Worm (Caenorhabditis elegans): Measurements from ENCODE around the gene M03F8.7.

The M03F8.7 gene

DNA sequence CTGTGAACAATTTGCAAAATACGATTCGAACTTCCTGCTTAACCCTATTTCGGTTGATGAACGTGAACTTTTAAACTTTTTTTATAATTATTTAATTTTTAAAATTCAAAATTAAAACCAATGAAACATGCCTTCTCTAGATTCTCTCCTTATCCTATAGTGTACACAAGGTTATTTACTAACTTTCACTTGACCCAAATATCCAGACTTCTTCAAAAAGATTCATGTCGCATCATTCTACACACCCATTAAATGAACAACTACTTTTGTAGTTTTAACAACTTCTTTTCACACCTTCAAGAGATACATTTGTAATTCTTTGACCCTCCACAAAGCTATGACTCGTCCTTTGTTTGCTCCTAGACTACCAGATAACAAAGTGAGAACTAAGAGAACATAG, 46.0 kb downstream of the M03F8.7 start:
- TF ChIP-seq aha-1 (tag) (peak; percentile 34), ceh-32 (tag; optimal IDR thresholded peaks at IDR 0.05; ENCODE audit: poor library complexity) (no peak), ztf-7 (tag; optimal IDR thresholded peaks at IDR 0.05) (no peak), skn-1 (tag; optimal IDR thresholded peaks at IDR 0.05) (no peak), rbr-2 (tag; optimal IDR thresholded peaks at IDR 0.05) (no peak), nhr-77 (tag; optimal IDR thresholded peaks at IDR 0.05) (no peak), php-3 (GFP tag; IDR thresholded peaks at IDR 0.05) (no peak)

DNA sequence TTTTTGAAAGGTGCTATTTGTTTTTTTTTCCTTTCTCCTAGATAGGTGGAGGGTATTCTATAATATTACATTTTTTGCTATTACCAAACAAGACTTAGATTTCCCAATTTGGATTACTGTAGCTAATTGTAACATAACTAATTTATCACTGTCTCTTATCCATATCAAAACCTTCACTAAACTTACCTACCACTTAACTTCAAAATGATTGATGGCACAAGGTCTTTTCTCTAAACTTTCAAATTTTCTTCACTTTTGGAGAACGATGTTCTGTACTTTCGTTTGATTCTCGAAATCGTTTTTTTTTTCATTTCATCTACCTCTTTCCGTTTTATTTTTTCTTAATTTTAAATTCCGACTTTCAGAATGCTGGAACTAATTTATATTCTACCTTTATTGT, 46.6 kb downstream of the M03F8.7 start, which contains the start of gene dhs-16:
dhs-16 (plus strand) TSS at position 366 of the 400 bp plus-strand sequence.
- no peak for TF ChIP-seq dve-1 (tag; optimal IDR thresholded peaks at IDR 0.05; ENCODE audit: insufficient read depth)
- no peak for TF ChIP-seq ceh-20 (GFP tag; IDR thresholded peaks at IDR 0.05)
- TF ChIP-seq unc-62 (GFP tag; optimal IDR thresholded peaks at IDR 0.05 in 1 of 2): peak in 1 of 2 experiments; percentile 41
- no peak for TF ChIP-seq unc-62 (tag; optimal IDR thresholded peaks at IDR 0.05)
- TF ChIP-seq aha-1 (tag): peak; percentile 94

DNA sequence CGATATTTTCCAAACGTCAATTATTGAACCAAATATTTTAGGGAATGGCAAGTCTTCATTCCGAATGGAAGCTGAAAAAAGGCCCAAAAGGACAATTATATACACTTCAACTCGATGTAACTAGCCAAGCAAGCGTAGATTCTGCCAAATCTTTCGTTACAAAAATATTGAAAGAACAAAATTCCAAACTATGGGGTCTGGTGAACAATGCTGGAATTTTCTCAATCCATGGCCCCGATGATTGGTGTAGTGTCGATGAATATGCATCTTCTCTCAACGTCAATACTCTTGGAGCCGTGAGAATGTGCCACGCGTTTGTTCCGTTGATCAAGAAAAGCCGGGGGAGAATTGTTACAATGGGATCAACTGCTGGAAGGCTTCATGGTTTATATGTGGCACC, 47.5 kb downstream of the M03F8.7 start:
- no peak for TF ChIP-seq nhr-42 (GFP tag; IDR thresholded peaks at IDR 0.05)
- TF ChIP-seq gei-8 (GFP tag; optimal IDR thresholded peaks at IDR 0.05): no peak
- TF ChIP-seq pha-4 (GFP tag; IDR thresholded peaks at IDR 0.05): no peak
- no peak for TF ChIP-seq pha-4 (tag; optimal IDR thresholded peaks at IDR 0.05)
- no peak for TF ChIP-seq dve-1 (tag; optimal IDR thresholded peaks at IDR 0.05; ENCODE audit: insufficient read depth)
- no peak for TF ChIP-seq D1046.2 (GFP tag; IDR thresholded peaks at IDR 0.05)
- peak in 1 of 2 experiments; percentile 56 for TF ChIP-seq unc-62 (GFP tag; optimal IDR thresholded peaks at IDR 0.05 in 1 of 2)
- TF ChIP-seq unc-62 (tag; optimal IDR thresholded peaks at IDR 0.05): no peak
- TF ChIP-seq madf-9 (GFP tag; conservative IDR thresholded peaks at IDR 0.05): no peak
- no peak for TF ChIP-seq ztf-7 (tag; optimal IDR thresholded peaks at IDR 0.05)
- TF ChIP-seq rbr-2 (tag; optimal IDR thresholded peaks at IDR 0.05): no peak
- TF ChIP-seq aha-1 (tag): peak; percentile 83

DNA sequence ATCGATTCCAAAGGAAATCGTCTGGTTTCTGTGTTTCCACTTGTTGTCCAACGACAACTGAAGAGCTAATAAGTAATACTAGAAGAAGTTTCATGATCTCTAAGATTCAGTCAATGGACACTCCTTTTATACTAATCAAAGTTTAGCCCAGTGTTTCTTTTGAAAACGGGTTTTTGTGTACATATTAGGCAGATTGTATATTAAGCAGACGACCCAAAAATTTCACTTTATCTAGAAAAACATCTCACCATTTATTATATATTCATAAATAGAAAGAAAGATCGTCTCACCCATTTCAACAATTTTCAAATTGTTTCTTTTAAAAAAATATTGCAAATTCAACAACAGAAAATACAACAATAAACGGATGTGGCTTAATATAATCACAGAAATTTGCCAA, 50.0 kb downstream of the M03F8.7 start, which contains the start of gene C10F3.7:
C10F3.7 (minus strand) TSS at position 101 of the 400 bp plus-strand sequence.
- TF ChIP-seq nhr-48 (tag; optimal IDR thresholded peaks at IDR 0.05) (no peak), Y105C5A.15 (GFP tag; IDR thresholded peaks at IDR 0.05) (no peak), aly-2 (tag; optimal IDR thresholded peaks at IDR 0.05) (no peak), mdl-1 (tag; optimal IDR thresholded peaks at IDR 0.05) (no peak), ces-1 (GFP tag; optimal IDR thresholded peaks at IDR 0.05) (no peak), ctbp-1 (GFP tag; IDR thresholded peaks at IDR 0.05) (no peak)
